Fruit fly (Drosophila melanogaster) whole organism, larva: Measurements from ENCODE around the gene CG13047.

Experiments
- noc ChIP-seq: fragments of 200-800 bp; sonication (Bioruptor generic); optimal IDR thresholded peaks from 3 replicates; lab custom pipeline; 2019; ENCODE audit warnings: missing biosample characterization, mild to moderate bottlenecking, missing genetic modification characterization, moderate library complexity

CG13047 gene

DNA sequence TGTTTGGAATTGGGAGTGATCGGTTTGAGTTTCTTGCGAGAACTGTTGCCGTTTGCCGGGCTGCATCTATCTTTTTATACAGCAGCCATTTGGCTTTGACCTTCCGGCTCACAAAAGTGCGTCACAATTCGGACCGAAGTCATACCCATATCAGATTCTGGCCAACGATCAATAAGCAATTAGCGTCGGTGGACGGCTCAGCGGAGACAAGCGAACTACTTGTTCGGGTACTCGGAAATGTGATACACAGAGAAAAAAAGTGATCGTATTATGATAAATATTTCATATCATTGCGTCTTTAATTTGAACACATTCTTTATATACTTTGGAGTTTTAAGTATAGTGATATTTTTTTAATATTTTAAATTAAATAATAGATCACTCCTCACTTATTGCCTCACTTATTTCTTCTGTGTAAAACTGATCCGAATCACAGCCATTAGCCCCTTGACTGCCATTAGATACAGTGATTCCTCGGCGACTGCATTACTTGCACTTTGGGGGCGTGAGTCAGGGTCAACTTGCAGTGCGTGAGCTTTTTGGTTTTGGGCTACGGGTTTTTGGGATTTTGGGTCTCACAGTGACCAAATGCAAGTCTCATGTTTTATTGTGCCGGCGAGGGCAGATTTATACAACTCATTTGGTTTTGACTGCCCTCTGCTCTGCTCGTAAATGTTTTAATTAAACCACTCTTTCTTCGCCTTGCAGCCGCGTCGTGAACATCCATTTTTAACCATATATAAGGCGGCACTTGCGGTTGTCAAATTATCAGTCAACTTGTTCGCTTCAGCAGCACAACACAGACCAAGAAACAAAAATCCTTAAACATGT lies 20.8 kb upstream of the CG13047 start, which contains the start of the genes CG13043 and CG13063:
Gene CG13043 (minus strand): TSS at position 51 of the 831 bp plus-strand sequence.
Gene CG13063 (plus strand): TSS at position 781 of the 831 bp plus-strand sequence.
- no peak for TF ChIP-seq noc

DNA sequence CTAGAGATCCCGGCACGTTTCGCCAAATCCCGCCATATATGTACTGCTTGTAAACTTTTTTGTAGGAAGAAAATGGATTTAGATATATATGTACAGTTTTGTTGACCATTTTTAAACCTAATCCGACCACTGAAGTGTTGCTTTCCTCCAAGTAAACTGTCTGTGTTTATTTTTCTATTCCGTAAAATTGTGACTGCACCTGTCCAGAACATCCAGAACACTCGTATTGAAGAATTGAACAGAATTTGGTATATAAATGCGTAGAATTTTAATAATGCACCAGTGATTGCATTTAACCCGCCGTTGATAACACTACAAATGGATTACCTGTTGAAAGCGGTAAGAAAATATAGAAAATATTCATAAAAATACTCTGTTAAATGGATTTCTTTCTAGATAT lies 18.8 kb upstream of the CG13047 start, which contains the start of gene CG43249:
Gene CG43249 (plus strand): TSS at position 301 of the 400 bp plus-strand sequence.
- no peak for TF ChIP-seq noc

DNA sequence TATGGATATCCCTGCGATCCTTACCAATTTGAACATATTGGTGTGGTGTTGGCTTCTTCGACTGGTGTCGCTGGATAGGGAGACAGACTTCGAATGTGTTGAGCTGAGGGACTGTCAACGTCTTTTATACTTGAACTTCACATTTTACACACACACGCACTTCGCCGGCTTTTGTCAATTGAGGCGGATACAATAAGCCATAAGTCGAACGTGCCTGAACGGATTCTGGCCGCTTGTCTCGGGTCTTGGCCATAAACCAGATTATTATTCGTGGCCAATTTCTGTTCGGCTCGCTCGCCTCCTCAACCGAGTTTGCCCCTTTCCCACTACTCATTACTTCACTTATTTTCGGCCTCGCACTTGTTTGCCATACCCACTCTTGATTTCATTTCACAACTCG lies 17.9 kb upstream of the CG13047 start, which contains the start of gene CG13044:
Gene CG13044 (minus strand): TSS at position 101 of the 400 bp plus-strand sequence.
- TF ChIP-seq noc, result no peak

DNA sequence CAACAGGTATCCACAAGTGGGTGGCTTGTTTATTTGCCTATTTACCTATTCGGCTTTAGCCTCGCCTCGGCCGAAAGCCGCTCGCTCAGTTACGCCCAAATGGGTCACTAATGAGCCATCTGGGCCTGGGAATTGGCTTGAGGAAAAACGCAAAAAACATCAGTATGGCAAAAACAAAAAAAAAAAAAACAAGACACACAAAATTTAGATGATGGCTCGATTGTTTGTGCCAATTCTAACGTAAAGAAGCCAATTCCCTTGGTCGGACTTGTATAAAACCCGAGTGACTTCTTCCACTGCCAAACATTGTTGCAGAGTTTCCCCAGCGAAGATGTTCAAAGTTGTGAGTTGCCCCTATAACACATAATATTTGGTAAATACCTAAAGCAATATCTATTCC lies 16.0 kb upstream of the CG13047 start, which contains the start of gene CG4982:
Gene CG4982 (plus strand): TSS at position 301 of the 400 bp plus-strand sequence.
- TF ChIP-seq noc, result no peak

DNA sequence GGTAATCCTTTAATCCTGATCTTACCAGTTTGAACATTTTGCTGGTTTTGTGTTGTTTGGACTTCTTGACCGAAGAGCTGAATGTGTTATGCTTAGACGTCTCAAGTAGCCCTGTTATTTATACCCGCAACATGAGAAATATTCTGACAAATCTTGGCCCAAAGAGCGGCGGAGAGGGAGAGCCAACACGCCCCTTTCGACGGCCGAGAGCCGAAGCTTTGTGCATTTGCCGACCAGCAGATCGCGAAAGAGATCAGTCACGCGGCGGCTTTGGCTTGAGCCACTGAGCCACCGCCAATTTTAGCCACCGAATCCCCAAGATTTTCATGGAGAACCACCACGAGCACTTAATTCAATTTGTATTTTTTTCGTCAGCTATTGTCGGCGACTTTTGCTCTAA lies 10.3 kb upstream of the CG13047 start, which contains the start of gene CG4962:
Gene CG4962 (minus strand): TSS at position 101 of the 400 bp plus-strand sequence.
- TF ChIP-seq noc, result no peak

DNA sequence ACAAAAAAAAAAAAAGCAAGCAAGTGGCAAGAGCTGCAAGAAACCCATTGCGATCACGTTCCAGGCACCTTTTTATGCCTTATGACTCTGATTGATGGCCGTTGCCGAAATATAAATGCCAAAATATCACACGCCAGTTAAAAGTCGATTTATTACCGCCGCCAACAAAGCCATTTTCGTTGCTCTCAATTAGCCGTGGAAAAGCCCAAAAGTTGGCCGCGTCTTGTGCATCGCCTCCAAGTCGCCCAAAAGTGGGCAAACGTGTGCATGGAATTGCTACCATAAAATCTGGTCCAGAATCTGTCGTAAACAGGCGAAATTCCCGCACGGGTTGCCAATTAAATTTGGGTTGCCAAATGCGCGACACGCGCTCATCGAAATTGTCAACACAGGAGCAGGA lies 6.5 kb upstream of the CG13047 start:
- no peak for TF ChIP-seq noc

DNA sequence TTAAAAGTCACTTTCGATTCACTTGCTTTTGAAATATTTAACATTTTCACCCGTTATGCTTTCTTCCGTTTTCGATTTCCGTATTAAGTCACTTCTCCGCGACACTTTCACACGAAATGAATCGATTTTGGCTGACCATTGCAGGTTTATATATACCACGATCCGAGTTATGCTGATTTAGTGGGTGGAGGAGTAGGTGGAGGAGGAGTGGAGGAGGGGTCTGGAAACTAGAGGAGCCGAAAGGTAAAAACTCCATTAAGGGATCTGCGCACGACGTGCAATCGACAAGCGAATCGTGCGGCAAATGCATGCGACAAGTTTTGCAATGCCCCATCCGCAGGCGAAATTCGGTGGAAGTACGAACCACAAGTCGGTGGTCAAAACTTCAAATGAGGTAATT lies 5.7 kb upstream of the CG13047 start, which contains the start of gene CG13045:
Gene CG13045 (minus strand): TSS at position 101 of the 400 bp plus-strand sequence.
- no peak for TF ChIP-seq noc

DNA sequence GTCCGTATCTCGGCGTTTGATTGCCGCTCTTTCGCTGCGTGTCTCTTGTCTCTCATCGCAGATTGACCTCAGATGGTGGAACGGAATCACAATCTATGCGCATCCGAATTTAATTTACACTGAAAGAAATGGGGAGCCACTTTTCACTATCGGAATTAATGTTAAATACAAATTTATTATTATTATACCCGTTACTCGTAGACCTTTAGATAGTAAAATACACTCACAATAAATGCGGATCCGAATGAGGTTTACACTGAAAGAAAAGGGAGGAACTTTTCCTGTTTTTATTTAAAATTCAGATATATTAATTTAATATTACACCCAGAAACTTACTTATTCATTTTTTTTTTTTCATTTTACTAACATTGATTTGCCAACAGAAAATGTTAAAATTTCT lies 3.9 kb upstream of the CG13047 start:
- no peak for TF ChIP-seq noc

DNA sequence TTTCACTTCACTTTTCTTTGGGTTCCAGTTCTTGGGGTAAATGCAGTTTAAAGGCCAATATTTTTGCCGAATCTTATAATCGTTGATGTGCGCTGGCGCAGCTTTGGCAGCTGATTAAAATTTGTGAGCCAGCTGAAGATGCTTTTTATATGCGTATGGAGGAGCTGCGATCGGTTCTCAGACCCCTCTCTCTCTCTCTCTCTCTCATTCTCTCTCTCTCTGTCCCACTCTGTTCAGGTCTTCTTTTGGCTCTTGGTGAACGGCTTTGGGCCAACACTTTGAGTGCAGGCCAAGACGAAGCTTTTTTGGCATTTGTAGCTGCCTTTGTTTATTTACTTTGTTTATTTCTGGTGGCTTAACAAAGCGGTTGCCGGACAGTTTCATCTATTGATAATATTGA lies 3.1 kb upstream of the CG13047 start, which contains the start of gene CG13046:
Gene CG13046 (minus strand): TSS at position 101 of the 400 bp plus-strand sequence.
- TF ChIP-seq noc, result no peak

DNA sequence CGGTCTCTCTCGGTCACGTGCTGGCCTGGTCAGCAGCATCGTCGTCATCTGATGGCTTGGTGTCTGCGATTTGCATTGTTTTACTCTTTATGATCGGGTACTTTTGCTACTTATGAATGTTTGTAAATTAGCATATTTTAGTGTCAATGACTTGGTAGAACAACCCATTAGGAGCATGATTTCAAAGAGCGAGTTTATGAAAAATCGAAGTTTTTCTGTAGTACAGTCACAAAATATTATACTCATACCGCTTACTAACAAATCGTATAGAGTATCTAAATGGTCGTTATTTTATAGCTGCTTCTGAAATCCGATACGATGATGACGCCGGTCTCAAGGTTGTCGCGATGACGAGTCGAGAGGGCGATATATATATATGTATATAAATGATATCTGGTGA lies 1.1 kb upstream of the CG13047 start:
- TF ChIP-seq noc, result no peak

DNA sequence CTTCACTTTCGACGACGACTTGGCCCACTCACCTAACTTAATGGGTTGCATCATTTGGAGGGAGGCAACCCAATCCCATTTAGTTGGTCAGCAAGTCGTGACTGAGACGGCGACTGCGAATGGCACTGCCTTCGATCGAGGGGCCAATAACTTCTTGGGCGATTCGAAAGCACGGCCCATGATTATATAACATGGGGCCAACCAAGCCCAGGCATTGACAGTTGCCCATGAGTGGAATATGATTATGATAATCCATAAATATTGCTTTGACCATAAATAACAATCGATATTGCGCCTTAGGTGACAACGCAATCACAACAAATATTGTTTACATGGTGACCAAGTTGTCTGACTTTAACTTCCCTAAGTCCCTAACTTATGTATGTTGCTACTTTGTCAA lies 1.4 kb downstream of the CG13047 start, which contains the start of gene CG13048:
Gene CG13048 (minus strand): TSS at position 101 of the 400 bp plus-strand sequence.
- TF ChIP-seq noc, result no peak

DNA sequence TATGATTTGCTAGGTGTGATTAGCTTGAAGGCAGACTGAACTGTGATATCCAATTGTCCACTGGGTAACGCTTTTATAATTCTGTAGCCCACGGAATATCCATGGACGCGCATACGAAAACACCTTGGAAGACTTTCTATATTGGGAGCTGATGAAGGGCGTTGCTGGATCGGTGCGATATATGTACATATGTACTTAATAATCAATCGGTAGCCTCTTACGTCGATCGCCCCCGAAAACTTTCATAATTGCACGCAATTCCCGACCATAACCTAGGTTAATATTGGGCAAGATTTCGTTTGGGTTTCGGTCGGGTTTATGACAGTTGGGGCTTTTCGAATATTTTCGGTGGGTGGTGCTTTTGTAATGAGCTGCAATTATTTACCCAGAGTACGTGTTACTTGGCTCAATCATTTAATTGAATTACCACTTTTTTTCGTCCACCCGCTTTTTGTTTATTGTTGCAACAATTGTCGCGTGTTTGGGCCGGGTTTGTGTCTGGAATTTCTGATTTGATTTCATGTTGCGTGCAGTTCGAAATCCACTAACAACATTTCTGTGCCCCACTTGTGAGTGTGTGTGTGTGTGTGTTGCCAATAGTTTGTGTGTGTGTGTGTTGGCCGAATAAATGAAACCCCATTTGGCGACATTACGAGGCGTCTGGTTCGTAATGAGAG lies 3.2 kb downstream of the CG13047 start, which contains the start of gene CG13049:
Gene CG13049 (minus strand): TSS at position 51 of the 677 bp plus-strand sequence.
- no peak for TF ChIP-seq noc

DNA sequence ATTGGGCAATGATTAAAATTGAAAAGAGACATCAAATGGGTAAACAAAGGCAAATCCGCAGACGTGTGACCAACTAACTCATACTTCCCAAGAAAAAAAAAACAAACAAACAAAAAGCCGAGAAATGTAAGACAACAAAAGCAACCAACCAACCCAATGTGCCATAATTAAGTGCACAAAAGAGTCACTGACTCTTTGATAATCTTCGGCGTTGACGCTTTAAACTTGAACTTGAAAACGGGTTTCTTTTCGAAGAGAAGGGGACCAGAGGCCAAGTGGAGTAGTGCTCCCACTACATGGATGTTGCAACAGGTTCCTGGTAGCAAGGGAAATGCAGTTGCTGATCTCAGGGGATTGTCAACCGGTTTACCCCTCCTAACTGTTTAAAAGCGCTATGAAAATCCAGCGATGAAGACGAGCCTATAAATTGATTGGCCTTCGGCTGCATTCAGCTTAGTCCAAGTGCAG lies 5.2 kb downstream of the CG13047 start, which contains the start of gene CG13064:
Gene CG13064 (plus strand): TSS at position 418 of the 468 bp plus-strand sequence.
- TF ChIP-seq noc, result no peak

DNA sequence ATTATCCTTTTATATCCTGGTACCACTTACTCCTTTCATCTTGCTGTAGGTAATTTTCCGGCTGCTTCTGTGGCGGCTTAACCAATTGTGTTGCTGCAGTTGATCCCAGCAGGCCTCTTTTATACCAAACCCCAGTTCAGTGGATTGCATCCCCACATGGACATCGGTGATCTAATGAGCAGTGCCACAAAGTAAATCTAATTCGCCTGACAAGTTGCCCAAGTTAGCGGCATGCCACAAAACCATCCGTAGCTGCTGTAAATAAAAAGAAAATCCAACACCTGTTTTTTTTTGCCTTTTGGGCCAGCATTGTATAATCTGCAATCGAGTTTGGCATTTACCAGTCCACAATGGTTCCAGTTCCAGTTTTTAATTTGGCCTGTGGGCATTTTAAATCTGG lies 6.0 kb downstream of the CG13047 start, which contains the start of gene CG13050:
Gene CG13050 (minus strand): TSS at position 101 of the 400 bp plus-strand sequence.
- no peak for TF ChIP-seq noc

DNA sequence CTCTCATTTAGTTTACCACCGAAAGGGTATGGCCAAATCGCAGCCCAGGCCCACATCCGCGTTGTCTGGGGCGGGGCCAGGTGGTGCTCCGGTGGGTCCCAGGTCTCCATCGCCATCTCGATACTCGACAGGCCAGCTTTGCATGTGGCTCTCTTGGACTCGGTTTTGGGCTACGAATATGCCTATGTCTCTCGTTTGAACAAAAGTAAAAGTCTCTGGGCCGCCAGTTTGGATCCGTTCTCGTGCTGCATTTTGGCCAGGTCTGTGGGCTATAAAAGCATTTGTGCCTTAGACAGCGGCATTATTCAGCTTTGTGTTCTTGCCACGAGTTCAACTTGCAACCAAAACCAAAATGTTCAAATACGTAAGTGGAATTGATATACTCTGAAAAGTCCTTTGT lies 8.1 kb downstream of the CG13047 start, which contains the start of gene CG13065:
Gene CG13065 (plus strand): TSS at position 301 of the 400 bp plus-strand sequence.
- TF ChIP-seq noc, result no peak

DNA sequence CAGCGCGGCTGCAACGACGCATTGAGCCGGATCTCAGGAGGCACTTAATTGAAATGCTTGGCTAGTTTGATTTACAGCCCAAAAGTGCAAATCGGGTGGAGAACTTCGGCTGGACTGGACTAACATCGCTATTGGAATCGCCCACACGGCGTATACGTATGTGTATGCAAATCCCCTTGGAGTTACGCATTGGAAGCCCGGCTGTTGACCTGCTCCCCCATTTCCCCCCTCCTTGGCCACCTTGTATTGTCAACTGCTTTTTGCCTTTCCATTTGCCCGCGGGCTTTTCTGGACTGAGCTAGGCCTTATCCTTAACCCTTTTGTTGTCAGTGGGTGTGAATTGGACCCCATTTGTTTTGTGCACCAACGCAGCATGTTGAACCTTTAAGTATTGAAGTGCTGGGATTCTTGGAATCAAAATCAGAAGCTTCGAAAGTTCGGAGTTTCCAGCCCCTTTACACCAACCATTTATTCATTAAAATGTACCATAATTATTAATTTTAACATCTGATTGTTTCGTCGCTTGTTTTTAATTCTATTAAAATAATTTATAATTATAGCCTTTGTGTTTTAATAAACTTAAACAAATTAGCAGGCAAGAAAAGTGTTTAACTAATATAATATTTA lies 9.7 kb downstream of the CG13047 start:
- no peak for TF ChIP-seq noc
